Fruit fly (Drosophila melanogaster) whole organism, embryonic: Measurements from ENCODE around the gene CG1998.
A peak's percentile ranks its signal among the peaks of the same experiment; 100 is the strongest.

Experiments
- Abd-B ChIP-seq: fragments of 200-800 bp; sonication (Bioruptor generic); optimal IDR thresholded peaks from 2 replicates; lab custom pipeline; 2018; ENCODE audit warnings: missing biosample characterization, mild to moderate bottlenecking, missing genetic modification characterization, moderate library complexity
- Adf1 ChIP-seq: fragments of 200-800 bp; sonication (Bioruptor generic); IDR thresholded peaks from 2 replicates; pipeline ENCODE4 v1.3.6; 2022; ENCODE audit warnings: missing biosample characterization, missing genetic modification characterization
- Atf6 ChIP-seq: fragments of 200-800 bp; sonication (Bioruptor generic); IDR thresholded peaks from 2 replicates; pipeline ENCODE4 v1.3.6; 2022; ENCODE audit warnings: missing biosample characterization, missing genetic modification characterization
- Bteb2 ChIP-seq: fragments of 200-800 bp; sonication (Bioruptor generic); optimal IDR thresholded peaks from 2 replicates; lab custom pipeline; 2016; ENCODE audit warnings: missing biosample characterization, missing genetic modification characterization
- CG11085 ChIP-seq: fragments of 200-800 bp; sonication (Bioruptor generic); IDR thresholded peaks from 2 replicates; pipeline ENCODE4 v1.3.6; 2022; ENCODE audit warnings: missing biosample characterization, missing genetic modification characterization
- CG11456 ChIP-seq: fragments of 200-800 bp; sonication (Bioruptor generic); IDR thresholded peaks from 3 replicates; pipeline ENCODE4 v1.3.6; 2022; ENCODE audit warnings: missing biosample characterization, missing genetic modification characterization
- CG12155 ChIP-seq: fragments of 200-800 bp; sonication (Bioruptor generic); optimal IDR thresholded peaks from 3 replicates; lab custom pipeline; 2016; ENCODE audit warnings: missing biosample characterization, missing genetic modification characterization
- CG12219 ChIP-seq: fragments of 200-800 bp; sonication (Bioruptor generic); optimal IDR thresholded peaks from 3 replicates; lab custom pipeline; 2018; ENCODE audit warnings: missing biosample characterization, mild to moderate bottlenecking, missing genetic modification characterization
- CG12391 ChIP-seq: fragments of 200-800 bp; sonication (Bioruptor generic); optimal IDR thresholded peaks from 3 replicates; lab custom pipeline; 2018; ENCODE audit warnings: missing biosample characterization, mild to moderate bottlenecking, missing genetic modification characterization, moderate library complexity
- CG12659 ChIP-seq: fragments of 200-800 bp; sonication (Bioruptor generic); optimal IDR thresholded peaks from 3 replicates; lab custom pipeline; 2017; ENCODE audit warnings: mild to moderate bottlenecking, missing biosample characterization, missing genetic modification reagents, missing genetic modification characterization
- CG14014 ChIP-seq: fragments of 200-800 bp; sonication (Bioruptor generic); IDR thresholded peaks from 2 replicates; pipeline ENCODE4 v1.3.6; 2022; ENCODE audit warnings: missing biosample characterization, missing genetic modification characterization
- CG14667 ChIP-seq: fragments of 200-800 bp; sonication (Bioruptor generic); IDR thresholded peaks from 2 replicates; pipeline ENCODE4 v1.3.6; 2022; ENCODE audit warnings: missing biosample characterization, missing genetic modification characterization
- CG15269 ChIP-seq: fragments of 200-800 bp; sonication (Bioruptor generic); optimal IDR thresholded peaks from 2 replicates; lab custom pipeline; 2018; ENCODE audit warnings: missing biosample characterization, mild to moderate bottlenecking, missing genetic modification characterization, moderate library complexity
- CG18476 ChIP-seq: fragments of 200-800 bp; sonication (Bioruptor generic); optimal IDR thresholded peaks from 2 replicates; lab custom pipeline; 2016; ENCODE audit warnings: missing biosample characterization, mild to moderate bottlenecking, missing genetic modification characterization
- CG2120 ChIP-seq: fragments of 200-800 bp; sonication (Bioruptor generic); optimal IDR thresholded peaks from 3 replicates; lab custom pipeline; 2016; ENCODE audit warnings: missing biosample characterization, missing genetic modification characterization
- CG2202 ChIP-seq: fragments of 200-800 bp; sonication (Bioruptor generic); optimal IDR thresholded peaks from 2 replicates; lab custom pipeline; 2018; ENCODE audit warnings: missing biosample characterization, mild to moderate bottlenecking, missing genetic modification characterization
- CG3281 ChIP-seq: fragments of 200-800 bp; sonication (Bioruptor generic); optimal IDR thresholded peaks from 3 replicates; lab custom pipeline; 2017; ENCODE audit warnings: missing biosample characterization, mild to moderate bottlenecking, missing genetic modification characterization
- CG33557 ChIP-seq: fragments of 200-800 bp; sonication (Bioruptor generic); optimal IDR thresholded peaks from 2 replicates; lab custom pipeline; 2019; ENCODE audit warnings: missing biosample characterization, mild to moderate bottlenecking, missing genetic modification characterization, moderate library complexity
- CG34376 ChIP-seq: fragments of 200-800 bp; sonication (Bioruptor generic); optimal IDR thresholded peaks from 2 replicates; lab custom pipeline; 2018; ENCODE audit warnings: missing biosample characterization, mild to moderate bottlenecking, missing genetic modification characterization
- CG3838 ChIP-seq: fragments of 200-800 bp; sonication (Bioruptor generic); optimal IDR thresholded peaks from 3 replicates; lab custom pipeline; 2016; ENCODE audit warnings: missing biosample characterization, missing genetic modification characterization
- CG4328 ChIP-seq: fragments of 200-800 bp; sonication (Bioruptor generic); optimal IDR thresholded peaks from 3 replicates; lab custom pipeline; 2017; ENCODE audit warnings: missing biosample characterization, missing genetic modification reagents, missing genetic modification characterization
- CG6272 ChIP-seq: fragments of 200-800 bp; sonication (Bioruptor generic); IDR thresholded peaks from 2 replicates; pipeline ENCODE4 v1.3.6; 2022; ENCODE audit warnings: missing biosample characterization, missing genetic modification characterization
- CG8478 ChIP-seq: fragments of >200 bp; optimal IDR thresholded peaks from 2 replicates; lab custom pipeline; 2018
- CG9609 ChIP-seq: fragments of 200-800 bp; sonication (Bioruptor generic); optimal IDR thresholded peaks from 3 replicates; lab custom pipeline; 2016; ENCODE audit warnings: missing biosample characterization, missing genetic modification characterization
- CoRest ChIP-seq: fragments of 200-800 bp; sonication (Bioruptor generic); optimal IDR thresholded peaks from 3 replicates; lab custom pipeline; 2018; ENCODE audit warnings: missing biosample characterization, mild to moderate bottlenecking, missing genetic modification characterization, moderate library complexity
- Dip3 ChIP-seq: fragments of 200-800 bp; sonication (Bioruptor generic); optimal IDR thresholded peaks from 3 replicates; lab custom pipeline; 2016; ENCODE audit warnings: missing biosample characterization, missing genetic modification characterization
- Gug ChIP-seq: fragments of 200-800 bp; sonication (Bioruptor generic); IDR thresholded peaks from 4 replicates; pipeline ENCODE4 v1.3.6; 2022; ENCODE audit warnings: missing biosample characterization, missing genetic modification characterization
- Hr51 ChIP-seq, 2 experiments: fragments of 200-800 bp; sonication (Bioruptor generic); optimal IDR thresholded peaks; 2 replicates in 1 of 2; 3 replicates in 1 of 2; lab custom pipeline; 2016 to 2018; ENCODE audit warnings: missing biosample characterization in 2 of 2, missing genetic modification characterization in 2 of 2, mild to moderate bottlenecking in 1 of 2, moderate library complexity in 1 of 2
- Scr ChIP-seq: fragments of 200-800 bp; sonication (Bioruptor generic); IDR thresholded peaks from 2 replicates; pipeline ENCODE4 v1.3.6; 2022; ENCODE audit warnings: missing biosample characterization, missing genetic modification characterization; ENCODE audit not compliant: partially characterized antibody
- Side ChIP-seq: fragments of 200-800 bp; sonication (Bioruptor generic); optimal IDR thresholded peaks from 2 replicates; lab custom pipeline; 2016; ENCODE audit warnings: missing biosample characterization, missing genetic modification characterization
- Sry-β ChIP-seq: fragments of 200-800 bp; sonication (Bioruptor generic); optimal IDR thresholded peaks from 2 replicates; lab custom pipeline; 2018; ENCODE audit warnings: missing biosample characterization, mild to moderate bottlenecking, missing genetic modification characterization, moderate library complexity
- Xbp1 ChIP-seq: fragments of 200-800 bp; sonication (Bioruptor generic); optimal IDR thresholded peaks from 3 replicates; lab custom pipeline; 2016; ENCODE audit warnings: missing biosample characterization, mild to moderate bottlenecking, missing genetic modification characterization
- ab ChIP-seq: fragments of 200-800 bp; sonication (Bioruptor generic); optimal IDR thresholded peaks from 2 replicates; lab custom pipeline; 2016; ENCODE audit warnings: missing biosample characterization, missing genetic modification characterization
- crc ChIP-seq: fragments of 200-800 bp; sonication (Bioruptor generic); optimal IDR thresholded peaks from 2 replicates; lab custom pipeline; 2016; ENCODE audit warnings: missing biosample characterization, missing genetic modification characterization
- crol ChIP-seq: fragments of 200-800 bp; sonication (Bioruptor generic); IDR thresholded peaks from 2 replicates; pipeline ENCODE4 v1.3.6; 2022; ENCODE audit warnings: missing biosample characterization, missing genetic modification characterization
- dmrt99B ChIP-seq: fragments of 200-800 bp; sonication (Bioruptor generic); optimal IDR thresholded peaks from 2 replicates; lab custom pipeline; 2018; ENCODE audit warnings: missing biosample characterization, mild to moderate bottlenecking, missing genetic modification characterization, moderate library complexity
- dpn ChIP-seq, 2 experiments: fragments of 200-800 bp; sonication (Bioruptor generic); optimal IDR thresholded peaks; 3 replicates each; lab custom pipeline; 2016; ENCODE audit warnings: missing biosample characterization in 2 of 2, missing genetic modification characterization in 2 of 2
- eyg ChIP-seq: fragments of 200-800 bp; sonication (Bioruptor generic); optimal IDR thresholded peaks from 3 replicates; lab custom pipeline; 2016; ENCODE audit warnings: missing biosample characterization, missing genetic modification characterization
- gcm ChIP-seq: fragments of 200-800 bp; sonication (Bioruptor generic); optimal IDR thresholded peaks from 2 replicates; lab custom pipeline; 2019; ENCODE audit warnings: missing biosample characterization, mild to moderate bottlenecking, missing genetic modification characterization, moderate library complexity
- hkb ChIP-seq, 2 experiments: fragments of 200-800 bp in 1 of 2; fragments of >200 bp in 1 of 2; sonication (Bioruptor generic) in 1 of 2; IDR thresholded peaks in 1 of 2; optimal IDR thresholded peaks in 1 of 2; 2 replicates each; pipeline versions ENCODE4 v1.3.6 to Lab custom; 2017 to 2022; ENCODE audit warnings: missing biosample characterization in 1 of 2, missing genetic modification characterization in 1 of 2
- ken ChIP-seq: fragments of 200-800 bp; sonication (Bioruptor generic); IDR thresholded peaks from 3 replicates; pipeline ENCODE4 v1.3.6; 2022; ENCODE audit warnings: missing biosample characterization, missing genetic modification characterization
- lab ChIP-seq: fragments of 200-800 bp; sonication (Bioruptor generic); optimal IDR thresholded peaks from 3 replicates; lab custom pipeline; 2017; ENCODE audit warnings: missing biosample characterization, missing genetic modification characterization, mild to moderate bottlenecking, moderate library complexity, missing genetic modification reagents
- mld ChIP-seq: fragments of 200-800 bp; sonication (Bioruptor generic); IDR thresholded peaks from 3 replicates; pipeline ENCODE4 v1.3.6; 2022; ENCODE audit warnings: missing biosample characterization, missing genetic modification characterization; ENCODE audit not compliant: partially characterized antibody
- otp ChIP-seq: fragments of 200-800 bp; sonication (Bioruptor generic); IDR thresholded peaks from 3 replicates; pipeline ENCODE4, ENCODE4 v1.3.6; 2022; ENCODE audit warnings: missing biosample characterization, missing genetic modification characterization
- pfk ChIP-seq: fragments of 200-800 bp; sonication (Bioruptor generic); optimal IDR thresholded peaks from 2 replicates; lab custom pipeline; 2018; ENCODE audit warnings: missing biosample characterization, mild to moderate bottlenecking, missing genetic modification characterization, moderate library complexity
- ranshi ChIP-seq: fragments of 200-800 bp; sonication (Bioruptor generic); IDR thresholded peaks from 2 replicates; pipeline ENCODE4 v1.3.6; 2022; ENCODE audit warnings: missing biosample characterization, missing genetic modification characterization
- ssp ChIP-seq: fragments of 200-800 bp; sonication (Bioruptor generic); IDR thresholded peaks from 2 replicates; pipeline ENCODE4 v1.3.6; 2022; ENCODE audit warnings: missing biosample characterization, missing genetic modification characterization
- sug ChIP-seq: fragments of 200-800 bp; optimal IDR thresholded peaks from 2 replicates; lab custom pipeline; 2019; ENCODE audit warnings: missing biosample characterization, mild to moderate bottlenecking, missing genetic modification characterization, moderate library complexity
- tx ChIP-seq: fragments of 200-800 bp; sonication (Bioruptor generic); optimal IDR thresholded peaks from 2 replicates; lab custom pipeline; 2016; ENCODE audit warnings: missing biosample characterization, missing genetic modification characterization

CG1998 gene

dm6 chrX:13370826-13371703 lies 41.8 kb downstream of the CG1998 start (continued):
- TF ChIP-seq mld (GFP tag; lab: Robert Waterston, UW) (no peak), ken (GFP tag; lab: Robert Waterston, UW) (no peak), crol (no peak), dmrt99B (tag; lab: Kevin White, UChicago) (no peak), pfk (GFP tag; lab: Kevin White, UChicago) (no peak), CG34376 (GFP tag; lab: Kevin White, UChicago) (peak; percentile 2), Sry-β (GFP tag; lab: Kevin White, UChicago) (no peak), gcm (GFP tag; lab: Kevin White, UChicago) (no peak), crc (GFP tag; lab: Kevin White, UChicago) (no peak), CG33557 (GFP tag; lab: Kevin White, UChicago) (no peak), CG15269 (tag; lab: Kevin White, UChicago) (no peak), CG14667 (no peak), lab (GFP tag; lab: Kevin White, UChicago) (peak; percentile 19), CG12659 (peak; percentile 48), CG2202 (tag; lab: Kevin White, UChicago) (no peak), CG4328 (GFP tag; lab: Kevin White, UChicago) (no peak), ranshi (GFP tag; lab: Robert Waterston, UW) (no peak), Hr51 (GFP tag; optimal IDR thresholded peaks at IDR 0.05; lab: Kevin White, UChicago) (peak in 1 of 2 experiments; percentile 6), CG6272 (no peak), Bteb2 (GFP tag; lab: Kevin White, UChicago) (no peak), CG11085 (GFP tag; lab: Robert Waterston, UW) (no peak), ab (no peak), Xbp1 (GFP tag; lab: Kevin White, UChicago) (no peak), CG8478 (lab: Kevin White, UChicago) (no peak), CG3838 (GFP tag; lab: Kevin White, UChicago) (no peak), CG9609 (GFP tag; lab: Kevin White, UChicago) (peak; percentile 36), CG3281 (GFP tag; lab: Kevin White, UChicago) (peak; percentile 13), CG14014 (no peak), CG12155 (GFP tag; lab: Kevin White, UChicago) (no peak), Side (GFP tag; lab: Kevin White, UChicago) (peak; percentile 18), ssp (GFP tag; lab: Robert Waterston, UW) (no peak), hkb (optimal IDR thresholded peaks at IDR 0.05; lab: Kevin White, UChicago) (no peak), hkb (GFP tag; IDR thresholded peaks at IDR 0.05; lab: Robert Waterston, UW) (no peak), CG11456 (GFP tag; lab: Robert Waterston, UW) (peak; percentile 56; the same call in 1 of the 3 replicates), eyg (no peak), CG18476 (GFP tag; lab: Kevin White, UChicago) (no peak), Dip3 (GFP tag; lab: Kevin White, UChicago) (no peak), otp (GFP tag; lab: Robert Waterston, UW) (no peak), tx (GFP tag; lab: Kevin White, UChicago) (no peak), CG12219 (GFP tag; lab: Kevin White, UChicago) (no peak), sug (no peak), CoRest (tag; lab: Kevin White, UChicago) (peak; percentile 21), Abd-B (GFP tag; lab: Kevin White, UChicago) (peak; percentile 37), Gug (GFP tag; lab: Robert Waterston, UW) (peak; percentile 10; the same call in 1 of the 4 replicates), Atf6 (GFP tag; lab: Robert Waterston, UW) (0 out of 2 replicates have a peak, but pooled peaks have one; percentile 48), Scr (GFP tag; lab: Robert Waterston, UW) (peak; percentile 65), Adf1 (GFP tag; lab: Robert Waterston, UW) (peak; percentile 19; the same call in 1 of the 2 replicates), CG12391 (tag; lab: Kevin White, UChicago) (peak; percentile 2), dpn (GFP tag; optimal IDR thresholded peaks at IDR 0.05; lab: Kevin White, UChicago) (no peak), CG2120 (GFP tag; lab: Kevin White, UChicago) (peak; percentile 58)
